Worm (Caenorhabditis elegans) whole organism, L2 larva: ENCODE results near the gene T06E4.21.

ENCODE experiments used
- F13H6.1 ChIP-seq: sonication (generic microtip); optimal IDR thresholded peaks from 2 replicates; lab custom pipeline; 2016; ENCODE audit warnings: missing genetic modification characterization, missing compliant biosample characterization
- ZK546.5 ChIP-seq: sonication (generic microtip); optimal IDR thresholded peaks from 2 replicates; lab custom pipeline; 2017; ENCODE audit warnings: missing biosample characterization, missing genetic modification characterization
- mbf-1 ChIP-seq: sonication (generic microtip); optimal IDR thresholded peaks from 2 replicates; lab custom pipeline; 2017; ENCODE audit warnings: missing biosample characterization, missing genetic modification characterization
- mdl-1 ChIP-seq, 2 experiments: fragments of 150-350 bp in 1 of 2; sonication (generic microtip) in 1 of 2; optimal IDR thresholded peaks; 2 replicates each; lab custom pipeline; 2017; ENCODE audit warnings: missing biosample characterization in 2 of 2, missing genetic modification characterization in 2 of 2
- snpc-4 ChIP-seq: fragments of 150-350 bp; optimal IDR thresholded peaks from 2 replicates; lab custom pipeline; 2014; ENCODE audit warnings: missing biosample characterization, missing genetic modification characterization
- ztf-4 ChIP-seq: fragments of 150-350 bp; optimal IDR thresholded peaks from 2 replicates; lab custom pipeline; 2014; ENCODE audit warnings: missing biosample characterization, missing genetic modification characterization

DNA sequence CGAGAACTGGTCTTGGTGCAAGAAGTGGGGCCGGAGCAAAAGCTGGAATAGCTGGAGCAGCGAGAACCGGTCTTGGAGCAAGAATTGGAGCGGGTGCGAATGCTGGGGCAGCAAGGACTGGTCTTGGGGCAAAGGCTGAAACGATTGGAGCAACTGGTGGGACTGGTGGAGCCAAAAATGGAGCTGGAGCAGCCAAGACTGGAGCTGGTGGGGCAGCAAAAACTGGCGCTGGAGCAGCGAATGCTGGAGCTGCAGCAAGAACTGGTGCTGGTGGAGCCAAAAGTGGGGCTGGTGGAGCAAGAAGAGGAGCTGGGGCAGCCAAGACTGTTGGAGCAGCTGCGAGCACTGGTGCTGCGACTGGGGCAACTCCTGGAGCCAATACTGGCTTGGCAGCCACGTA lies 22.8 kb upstream of the T06E4.21 start:
- TF ChIP-seq ZK546.5: no peak
- TF ChIP-seq mbf-1 (tag; lab: Kevin White, UChicago): no peak
- TF ChIP-seq snpc-4 (tag; lab: Kevin White, UChicago): no peak
- TF ChIP-seq ztf-4: no peak
- TF ChIP-seq F13H6.1: no peak
- no peak for TF ChIP-seq mdl-1 (tag; optimal IDR thresholded peaks at IDR 0.05; lab: Kevin White, UChicago)
